Worm (Caenorhabditis elegans): ENCODE measurements around the gene clec-6.

The clec-6 gene

DNA sequence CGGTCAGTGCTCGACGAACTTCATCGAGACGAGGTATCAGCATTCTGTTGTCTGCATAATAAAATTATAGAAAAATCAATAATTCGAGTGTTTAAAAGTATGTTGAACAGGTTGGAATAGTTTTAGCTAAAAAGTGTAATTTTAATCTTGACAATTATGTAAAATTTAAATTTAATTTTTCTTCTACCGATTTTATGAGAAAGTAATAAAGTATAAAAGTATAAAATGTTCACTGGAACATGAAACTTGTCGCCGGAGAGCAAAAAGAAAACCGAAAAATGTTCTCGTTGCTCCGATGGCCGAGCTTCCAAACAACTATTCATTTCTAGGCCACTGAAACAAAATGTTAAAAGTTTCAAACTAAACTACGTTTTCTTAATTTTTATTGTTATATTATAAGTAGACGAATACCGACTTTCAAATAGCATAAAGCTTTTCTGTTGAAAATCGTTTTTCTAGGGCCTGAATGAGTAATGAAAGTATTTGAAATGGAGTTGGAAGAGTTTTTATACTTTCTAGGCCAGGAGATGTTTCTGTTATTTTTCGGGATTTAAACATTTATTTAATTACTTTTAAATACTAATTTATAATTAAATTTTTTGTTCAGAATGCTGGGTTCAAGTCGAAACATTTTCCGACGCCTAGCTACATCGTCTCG lies 25.4 kb downstream of the clec-6 start, which contains the start of the genes C35D10.10 and C35D10.5:
TSS of gene C35D10.10 (minus strand) at position 51 of the 658 bp plus-strand sequence.
TSS of gene C35D10.5 (plus strand) at position 608 of the 658 bp plus-strand sequence.
- TF ChIP-seq snpc-4 (tag; optimal IDR thresholded peaks at IDR 0.05) (no peak), hif-1 (tag; optimal IDR thresholded peaks at IDR 0.05) (peak in 1 of 2 experiments; percentile 50), unc-39 (tag; optimal IDR thresholded peaks at IDR 0.05) (no peak), mes-2 (tag; optimal IDR thresholded peaks at IDR 0.05; ENCODE audit: poor library complexity, severe bottlenecking) (peak; percentile 55), unc-130 (GFP tag; optimal IDR thresholded peaks at IDR 0.05) (peak; percentile 50), Y5F2A.4 (GFP tag; optimal IDR thresholded peaks at IDR 0.05) (no peak), duxl-1 (tag; optimal IDR thresholded peaks at IDR 0.05; ENCODE audit: poor library complexity) (no peak), lsy-2 (tag; optimal IDR thresholded peaks at IDR 0.05) (no peak)

- TF ChIP-seq nhr-25 (tag; optimal IDR thresholded peaks at IDR 0.05; ENCODE audit: borderline replicate concordance, insufficient read depth) (no peak), aha-1 (tag) (no peak)
These were observed 28.2 kb downstream of the clec-6 start, which contains the start of gene C35D10.6 for ce11 chrIII:4859039-4859438. Gene C35D10.6, plus strand, starts transcription at chrIII:4859339.

DNA sequence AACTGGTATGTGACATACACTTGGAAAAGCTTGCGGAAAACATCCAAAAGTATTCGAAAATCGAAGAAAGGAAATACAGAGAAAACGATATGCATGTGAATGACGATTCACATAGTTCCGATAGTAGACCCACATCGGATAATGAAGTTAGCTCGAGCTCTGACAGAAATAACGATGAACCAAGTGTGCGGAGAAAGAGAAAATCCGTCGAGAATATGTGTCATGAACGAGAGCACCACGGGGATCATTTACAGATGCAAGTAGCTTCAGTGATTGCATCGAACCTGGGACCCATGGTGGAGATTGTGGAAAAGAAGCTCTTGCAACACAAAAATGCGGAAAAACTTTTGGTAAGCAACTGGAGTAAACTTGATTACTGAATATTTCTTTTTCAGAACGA lies 30.3 kb downstream of the clec-6 start:
- TF ChIP-seq duxl-1 (tag; optimal IDR thresholded peaks at IDR 0.05; ENCODE audit: poor library complexity): no peak
- no peak for TF ChIP-seq T26A8.4 (GFP tag; IDR thresholded peaks at IDR 0.05)
- peak in 1 of 2 experiments; percentile 98 for TF ChIP-seq unc-62 (GFP tag; optimal IDR thresholded peaks at IDR 0.05 in 1 of 2)
- TF ChIP-seq unc-62 (tag; optimal IDR thresholded peaks at IDR 0.05): no peak

- TF ChIP-seq Y105C5A.15 (GFP tag; IDR thresholded peaks at IDR 0.05): no peak
- TF ChIP-seq pha-4 (GFP tag; IDR thresholded peaks at IDR 0.05): no peak
- TF ChIP-seq pha-4 (tag; optimal IDR thresholded peaks at IDR 0.05): no peak
- TF ChIP-seq aha-1 (tag): no peak
- TF ChIP-seq jun-1 (tag; optimal IDR thresholded peaks at IDR 0.05): no peak
- peak; percentile 35; the same call in 1 of the 2 replicates for TF ChIP-seq lin-38 (GFP tag; IDR thresholded peaks at IDR 0.05)
- TF ChIP-seq unc-130 (GFP tag; optimal IDR thresholded peaks at IDR 0.05): no peak
These were observed 31.1 kb downstream of the clec-6 start, which contains the start of gene C35D10.7 for ce11 chrIII:4856109-4856508. Gene C35D10.7, plus strand, starts transcription at chrIII:4856193.

ce11 chrIII:4854918-4855317 lies 32.3 kb downstream of the clec-6 start, which contains the start of gene C35D10.8:
Gene C35D10.8, plus strand, starts transcription at chrIII:4855218.
- TF ChIP-seq lin-39 (tag; optimal IDR thresholded peaks at IDR 0.05) (no peak), nhr-6 (tag; optimal IDR thresholded peaks at IDR 0.05) (no peak), gei-8 (GFP tag; optimal IDR thresholded peaks at IDR 0.05) (no peak), dpl-1 (GFP tag; optimal IDR thresholded peaks at IDR 0.05) (no peak), tag-97 (GFP tag; IDR thresholded peaks at IDR 0.05) (no peak), zfp-2 (tag; optimal IDR thresholded peaks at IDR 0.05) (no peak), nhr-41 (GFP tag; IDR thresholded peaks at IDR 0.05) (no peak)

DNA sequence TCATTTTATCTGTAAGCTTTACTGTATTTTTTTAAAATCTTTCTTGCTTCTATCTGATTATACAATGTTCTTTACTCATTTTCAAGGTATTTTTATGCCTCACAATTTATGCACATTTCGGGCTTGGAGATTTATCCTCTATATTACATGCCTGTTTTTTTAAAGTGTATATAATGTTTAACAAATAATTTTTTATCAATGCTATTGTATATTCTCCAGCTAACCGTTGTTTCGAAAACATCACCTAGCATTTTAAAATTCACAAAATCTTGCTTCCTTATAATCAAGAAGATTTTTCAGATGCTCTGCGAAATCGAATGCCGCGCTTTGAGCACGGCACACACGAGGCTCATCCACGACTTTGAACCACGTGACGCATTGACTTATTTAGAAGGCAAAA lies 35.2 kb downstream of the clec-6 start, which contains the start of gene ced-4:
TSS of gene ced-4 (plus strand) at position 301 of the 400 bp plus-strand sequence.
- TF ChIP-seq aha-1 (tag): peak; percentile 75
- no peak for TF ChIP-seq nhr-77 (tag; optimal IDR thresholded peaks at IDR 0.05)

ce11 chrIII:4850139-4850538 lies 37.1 kb downstream of the clec-6 start, which contains the start of gene F26A1.1:
Gene F26A1.1, plus strand, starts transcription at chrIII:4850507.
- TF ChIP-seq ztf-7 (tag; optimal IDR thresholded peaks at IDR 0.05): no peak
- TF ChIP-seq dpl-1 (GFP tag; optimal IDR thresholded peaks at IDR 0.05): peak; percentile 70
- TF ChIP-seq lin-38 (GFP tag; IDR thresholded peaks at IDR 0.05): no peak; the same call in 1 of the 2 replicates
- no peak for TF ChIP-seq nhr-11 (tag; optimal IDR thresholded peaks at IDR 0.05)
- TF ChIP-seq nhr-237 (tag; optimal IDR thresholded peaks at IDR 0.05): no peak
- no peak for TF ChIP-seq egl-27 (tag; optimal IDR thresholded peaks at IDR 0.05)
- TF ChIP-seq hmg-1.1 (GFP tag; IDR thresholded peaks at IDR 0.05): no peak
- TF ChIP-seq dmd-9 (GFP tag; IDR thresholded peaks at IDR 0.05): no peak
- TF ChIP-seq nhr-102 (tag; optimal IDR thresholded peaks at IDR 0.05): no peak
- no peak for TF ChIP-seq daf-16 (GFP tag; optimal IDR thresholded peaks at IDR 0.05)
- TF ChIP-seq daf-16 (tag; optimal IDR thresholded peaks at IDR 0.05): peak; percentile 6
- no peak for TF ChIP-seq T20F7.1 (GFP tag; optimal IDR thresholded peaks at IDR 0.05)
- TF ChIP-seq Y48G9A.11 (GFP tag; IDR thresholded peaks at IDR 0.05): no peak
- TF ChIP-seq unc-130 (GFP tag; optimal IDR thresholded peaks at IDR 0.05): no peak
- no peak for TF ChIP-seq pqm-1 (tag; optimal IDR thresholded peaks at IDR 0.05)
- TF ChIP-seq mes-2 (tag; optimal IDR thresholded peaks at IDR 0.05; ENCODE audit: poor library complexity, severe bottlenecking): peak; percentile 50
- TF ChIP-seq lsy-2 (tag; optimal IDR thresholded peaks at IDR 0.05): peak in 1 of 2 experiments; percentile 63
- TF ChIP-seq unc-62 (GFP tag; optimal IDR thresholded peaks at IDR 0.05 in 1 of 2): no peak
- TF ChIP-seq unc-62 (tag; optimal IDR thresholded peaks at IDR 0.05): no peak
